Worm (Caenorhabditis elegans): ENCODE measurements around the gene F54C8.1.

DNA sequence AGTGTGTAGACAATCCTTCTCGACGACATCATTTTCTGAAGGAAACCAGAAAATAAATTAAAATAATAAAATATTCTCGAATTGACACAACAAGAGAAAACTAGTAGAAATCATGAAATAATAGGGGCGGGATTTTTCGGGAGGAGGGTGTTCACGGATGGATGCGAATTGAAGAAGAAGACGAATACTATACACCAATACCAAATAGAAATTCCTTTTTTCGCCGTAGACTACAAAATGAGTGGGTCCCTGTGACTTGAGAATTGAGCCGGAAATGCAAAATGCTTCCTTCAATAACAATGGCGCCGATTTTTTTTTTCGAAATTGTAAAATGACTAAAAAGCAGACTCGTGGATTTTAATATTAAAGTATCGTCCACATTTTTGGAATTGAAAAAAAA is 38.5 kb upstream of the F54C8.1 start, which contains the start of gene nlp-48:
- TF ChIP-seq W03F9.2 (tag; optimal IDR thresholded peaks at IDR 0.05) (no peak), him-1 (tag; optimal IDR thresholded peaks at IDR 0.05) (no peak), dao-5 (tag; optimal IDR thresholded peaks at IDR 0.05) (no peak)
